Fruit fly (Drosophila melanogaster): ENCODE data around the gene CG12637.

CG12637 gene

dm6 chrX:10717869-10718268 is 44.6 kb upstream of the CG12637 start (continued):
- TF ChIP-seq oc (tag; optimal IDR thresholded peaks at IDR 0.05), result no peak
- 0 out of 2 replicates have a peak, but pooled peaks have one; percentile 6 for TF ChIP-seq H2.0 (GFP tag; IDR thresholded peaks at IDR 0.05)
- TF ChIP-seq CG3838 (GFP tag; optimal IDR thresholded peaks at IDR 0.05), result no peak
- no peak for TF ChIP-seq nom (GFP tag; optimal IDR thresholded peaks at IDR 0.05)
- 0 out of 2 replicates have a peak, but pooled peaks have one; percentile 32 for TF ChIP-seq ranshi (GFP tag; IDR thresholded peaks at IDR 0.05)
- no peak for TF ChIP-seq p53 (GFP tag; optimal IDR thresholded peaks at IDR 0.05)
- no peak for TF ChIP-seq CG10543 (GFP tag; optimal IDR thresholded peaks at IDR 0.05)
- peak; percentile 2 for TF ChIP-seq CG1233 (GFP tag; optimal IDR thresholded peaks at IDR 0.05)
- 0 out of 3 replicates have a peak, but pooled peaks have one; percentile 34 for TF ChIP-seq ken (GFP tag; IDR thresholded peaks at IDR 0.05)
- TF ChIP-seq wor (GFP tag; IDR thresholded peaks at IDR 0.05), result peak; percentile 27; the same call in 1 of the 2 replicates
- TF ChIP-seq CG10267 (tag; optimal IDR thresholded peaks at IDR 0.05), result peak; percentile 11
- peak; percentile 84 for TF ChIP-seq Med (GFP tag)

DNA sequence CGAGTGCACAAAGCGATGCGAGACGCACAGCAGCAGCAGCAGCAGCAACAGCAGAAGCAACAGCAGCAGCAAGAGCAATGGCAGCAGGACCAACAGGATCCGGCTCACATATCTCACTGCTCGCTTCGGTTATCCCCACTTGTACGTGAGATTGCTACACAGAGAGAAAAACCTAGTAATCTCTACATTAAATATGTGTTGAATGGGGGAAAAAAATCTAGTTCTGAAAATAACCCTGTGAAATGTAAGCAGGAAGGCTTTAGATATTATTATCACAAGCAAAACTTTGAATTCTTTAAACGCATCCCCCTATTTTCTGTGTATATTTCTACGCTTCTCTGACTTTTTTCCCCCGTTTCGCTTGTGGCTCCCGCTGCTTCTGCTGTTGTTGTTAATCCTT is 24.5 kb upstream of the CG12637 start:
- TF ChIP-seq grau (tag; optimal IDR thresholded peaks at IDR 0.05) (no peak), ind (GFP tag; optimal IDR thresholded peaks at IDR 0.05) (no peak), Elba2 (GFP tag; optimal IDR thresholded peaks at IDR 0.05) (no peak), Hr51 (GFP tag; optimal IDR thresholded peaks at IDR 0.05) (peak in 1 of 2 experiments; percentile 18), Xrp1 (GFP tag; IDR thresholded peaks at IDR 0.05) (peak; percentile 39; the same call in 1 of the 2 replicates), Med (GFP tag) (peak; percentile 62), caup (GFP tag; optimal IDR thresholded peaks at IDR 0.05; ENCODE audit: severe bottlenecking) (no peak), Hey (tag; optimal IDR thresholded peaks at IDR 0.05) (no peak), HLH3B (GFP tag; IDR thresholded peaks at IDR 0.05) (0 out of 2 replicates have a peak, but pooled peaks have one; percentile 10), Atf6 (GFP tag; IDR thresholded peaks at IDR 0.05) (no peak), Rfx (GFP tag; IDR thresholded peaks at IDR 0.05) (no peak), dan (GFP tag; IDR thresholded peaks at IDR 0.05) (no peak), CG31224 (GFP tag; IDR thresholded peaks at IDR 0.05) (0 out of 2 replicates have a peak, but pooled peaks have one; percentile 19), onecut (GFP tag; IDR thresholded peaks at IDR 0.05) (no peak), oc (tag; optimal IDR thresholded peaks at IDR 0.05) (no peak), CG14667 (GFP tag; IDR thresholded peaks at IDR 0.05) (no peak), CG18599 (GFP tag; optimal IDR thresholded peaks at IDR 0.05) (peak; percentile 58), chinmo (GFP tag; IDR thresholded peaks at IDR 0.05; ENCODE audit: partially characterized antibody) (no peak), CG10147 (GFP tag; optimal IDR thresholded peaks at IDR 0.05) (no peak), pho (GFP tag; optimal IDR thresholded peaks at IDR 0.05) (no peak), dysf (GFP tag; IDR thresholded peaks at IDR 0.05) (no peak), Nf-YC (tag; optimal IDR thresholded peaks at IDR 0.05) (no peak), CG4404 (GFP tag; IDR thresholded peaks at IDR 0.05) (no peak), CG2120 (GFP tag; optimal IDR thresholded peaks at IDR 0.05) (peak; percentile 33), lab (GFP tag; optimal IDR thresholded peaks at IDR 0.05) (peak; percentile 45), CG31441 (GFP tag; IDR thresholded peaks at IDR 0.05) (no peak), CG11695 (GFP tag; IDR thresholded peaks at IDR 0.05) (no peak), MTF-1 (GFP tag; optimal IDR thresholded peaks at IDR 0.05; ENCODE audit: borderline replicate concordance) (no peak), dmrt99B (tag; optimal IDR thresholded peaks at IDR 0.05) (peak; percentile 30), CG17912 (GFP tag; optimal IDR thresholded peaks at IDR 0.05) (no peak), CG6689 (GFP tag; IDR thresholded peaks at IDR 0.05) (0 out of 2 replicates have a peak, but pooled peaks have one; percentile 5), ci (GFP tag; IDR thresholded peaks at IDR 0.05) (0 out of 3 replicates have a peak, but pooled peaks have one; percentile 21), CG2199 (GFP tag; IDR thresholded peaks at IDR 0.05) (no peak), CG11504 (tag; optimal IDR thresholded peaks at IDR 0.05) (peak; percentile 29), Atf-2 (GFP tag; optimal IDR thresholded peaks at IDR 0.05) (no peak), gsb (GFP tag; IDR thresholded peaks at IDR 0.05) (no peak), CG11560 (tag; IDR thresholded peaks at IDR 0.05) (0 out of 3 replicates have a peak, but pooled peaks have one; percentile 28), Dbx (GFP tag; IDR thresholded peaks at IDR 0.05) (no peak), CG17612 (GFP tag; IDR thresholded peaks at IDR 0.05) (no peak), trem (tag; optimal IDR thresholded peaks at IDR 0.05) (no peak)
